Fruit fly (Drosophila melanogaster) whole organism, pupa: ENCODE measurements around the gene CG32483.

Experiments
- CG10348 ChIP-seq: fragments of 200-800 bp; sonication (Bioruptor generic); IDR thresholded peaks from 2 replicates; pipeline ENCODE4 v1.3.6; 2022; ENCODE audit warnings: missing biosample characterization, missing genetic modification characterization
- CG13204 ChIP-seq: fragments of 200-800 bp; sonication (Bioruptor generic); optimal IDR thresholded peaks from 2 replicates; lab custom pipeline; 2018; ENCODE audit warnings: missing biosample characterization, mild to moderate bottlenecking, missing genetic modification characterization, moderate library complexity
- CG15710 ChIP-seq: fragments of 200-800 bp; sonication (Bioruptor generic); optimal IDR thresholded peaks from 2 replicates; lab custom pipeline; 2018; ENCODE audit warnings: missing biosample characterization, mild to moderate bottlenecking, missing genetic modification characterization, moderate library complexity
- CG8159 ChIP-seq: fragments of 200-800 bp; sonication (Bioruptor generic); optimal IDR thresholded peaks from 3 replicates; lab custom pipeline; 2018; ENCODE audit warnings: missing biosample characterization, mild to moderate bottlenecking, missing genetic modification characterization, moderate library complexity
- CG9948 ChIP-seq: fragments of 200-800 bp; sonication (Bioruptor generic); optimal IDR thresholded peaks from 2 replicates; lab custom pipeline; 2018; ENCODE audit warnings: missing biosample characterization, mild to moderate bottlenecking, missing genetic modification characterization, moderate library complexity
- Ets98B ChIP-seq: fragments of 200-800 bp; sonication (Bioruptor generic); IDR thresholded peaks from 2 replicates; pipeline ENCODE4 v1.3.6; 2022; ENCODE audit warnings: missing biosample characterization, missing genetic modification characterization

DNA sequence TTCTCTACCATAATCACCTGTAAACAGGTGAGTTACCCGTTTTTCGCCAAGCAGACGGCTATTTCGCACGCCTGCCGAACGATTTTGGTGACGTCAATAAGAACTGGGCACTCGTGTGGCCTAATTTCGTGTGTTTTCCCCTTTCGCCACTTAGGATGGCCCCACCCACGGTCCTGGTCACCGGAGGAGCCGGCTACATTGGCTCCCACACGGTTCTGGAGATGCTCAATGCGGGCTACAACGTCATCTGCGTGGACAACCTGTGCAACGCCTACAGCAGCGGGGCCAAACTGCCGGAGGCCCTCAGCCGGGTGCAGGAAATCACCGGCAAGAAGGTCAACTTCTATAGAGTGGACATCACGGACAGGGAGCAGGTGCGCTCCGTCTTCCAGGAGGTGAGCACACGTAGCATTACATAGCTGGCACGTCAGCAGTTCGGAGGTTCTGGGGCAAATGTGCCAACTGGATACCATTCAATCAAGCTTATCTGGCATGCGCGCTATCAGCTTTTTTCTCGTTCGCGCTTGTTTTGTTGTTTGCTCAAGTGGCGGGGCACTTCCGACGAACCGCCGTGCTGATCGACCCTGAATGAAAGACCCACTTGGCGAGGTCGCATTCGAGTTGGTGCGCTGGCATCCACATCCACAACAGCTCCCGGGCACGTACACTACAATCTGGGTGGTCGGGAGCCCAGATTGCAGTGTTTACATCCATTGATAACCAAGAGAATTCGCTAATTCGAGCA, 40.7 kb downstream of the CG32483 start:
- TF ChIP-seq CG13204 (GFP tag; lab: Kevin White, UChicago): no peak
- TF ChIP-seq CG15710 (tag; lab: Kevin White, UChicago): no peak
- TF ChIP-seq CG9948 (tag; lab: Kevin White, UChicago): no peak
- no peak for TF ChIP-seq CG10348
- no peak for TF ChIP-seq Ets98B
- TF ChIP-seq CG8159: no peak
